Worm (Caenorhabditis elegans) whole organism, young adult: ENCODE measurements around the gene srt-34.

Source experiments
- B0035.1 ChIP-seq: sonication (generic microtip); optimal IDR thresholded peaks from 2 replicates; lab custom pipeline; 2016; ENCODE audit warnings: missing genetic modification characterization, mild to moderate bottlenecking, missing compliant biosample characterization, missing genotype, missing genetic modification reagents
- B0336.3 ChIP-seq: fragments of 200-800 bp; sonication (Bioruptor generic); IDR thresholded peaks from 2 replicates; pipeline ENCODE4 v1.3.6; 2022; ENCODE audit warnings: missing genetic modification characterization, missing compliant biosample characterization
- F39B2.1 ChIP-seq: fragments of 200-800 bp; sonication (Bioruptor generic); IDR thresholded peaks from 2 replicates; pipeline ENCODE4 v1.3.6; 2022; ENCODE audit warnings: missing genetic modification reagents, missing genetic modification characterization, missing compliant biosample characterization
- F49E8.2 ChIP-seq: sonication (generic microtip); optimal IDR thresholded peaks from 3 replicates; lab custom pipeline; 2017; ENCODE audit warnings: missing genetic modification characterization, mild to moderate bottlenecking, missing compliant biosample characterization, antibody characterized with exemption, moderate library complexity; ENCODE audit not compliant: insufficient read depth
- F57C9.4 ChIP-seq: sonication (generic microtip); optimal IDR thresholded peaks from 2 replicates; lab custom pipeline; 2017; ENCODE audit warnings: mild to moderate bottlenecking, missing genetic modification characterization, missing compliant biosample characterization
- K11D2.4 ChIP-seq: fragments of 200-800 bp; sonication (Bioruptor generic); IDR thresholded peaks from 2 replicates; pipeline ENCODE4 v1.3.6; 2022; ENCODE audit warnings: missing genetic modification reagents, missing genetic modification characterization, missing compliant biosample characterization
- T07F8.4 ChIP-seq: sonication (generic microtip); optimal IDR thresholded peaks from 2 replicates; lab custom pipeline; 2016; ENCODE audit warnings: mild to moderate bottlenecking, missing genetic modification characterization, moderate library complexity, missing compliant biosample characterization
- Y53G8AR.9 ChIP-seq: fragments of 200-800 bp; sonication (Bioruptor generic); conservative IDR thresholded peaks from 2 replicates; pipeline ENCODE4 v1.3.6; 2022; ENCODE audit warnings: missing genetic modification reagents, missing genetic modification characterization, missing compliant biosample characterization
- Y67H2A.10 ChIP-seq: fragments of 200-800 bp; sonication (Bioruptor generic); conservative IDR thresholded peaks from 2 replicates; pipeline ENCODE4 v1.3.6; 2022; ENCODE audit warnings: missing genetic modification reagents, missing genetic modification characterization, missing compliant biosample characterization
- akir-1 ChIP-seq: fragments of 200-800 bp; sonication (Bioruptor generic); optimal IDR thresholded peaks from 2 replicates; lab custom pipeline; 2018; ENCODE audit warnings: mild to moderate bottlenecking, missing genetic modification characterization, moderate library complexity, missing compliant biosample characterization
- ccch-3 ChIP-seq: fragments of 200-800 bp; sonication (Bioruptor generic); optimal IDR thresholded peaks from 2 replicates; lab custom pipeline; 2018; ENCODE audit warnings: mild to moderate bottlenecking, missing genetic modification characterization, missing compliant biosample characterization
- cebp-1 ChIP-seq, 2 experiments: fragments of 200-800 bp in 1 of 2; sonication (Bioruptor generic) in 1 of 2; sonication (generic microtip) in 1 of 2; IDR thresholded peaks in 1 of 2; optimal IDR thresholded peaks in 1 of 2; 2 replicates each; pipeline versions ENCODE4 v1.3.6 to Lab custom; 2017 to 2022; ENCODE audit warnings: missing compliant biosample characterization in 2 of 2, missing genetic modification characterization in 2 of 2, mild to moderate bottlenecking in 1 of 2, missing genetic modification reagents in 1 of 2, moderate library complexity in 1 of 2
- ceh-27 ChIP-seq: fragments of 200-800 bp; sonication (Bioruptor generic); optimal IDR thresholded peaks from 2 replicates; lab custom pipeline; 2018; ENCODE audit warnings: mild to moderate bottlenecking, missing genetic modification characterization, moderate library complexity, missing compliant biosample characterization
- ceh-79 ChIP-seq: sonication (generic microtip); optimal IDR thresholded peaks from 2 replicates; lab custom pipeline; 2017; ENCODE audit warnings: mild to moderate bottlenecking, missing genetic modification characterization, missing compliant biosample characterization
- chd-7 ChIP-seq: sonication (generic microtip); optimal IDR thresholded peaks from 2 replicates; lab custom pipeline; 2016; ENCODE audit warnings: mild to moderate bottlenecking, missing genetic modification characterization, moderate library complexity, missing compliant biosample characterization
- egl-18 ChIP-seq: fragments of 200-800 bp; sonication (Bioruptor generic); IDR thresholded peaks from 2 replicates; pipeline ENCODE4 v1.3.6; 2022; ENCODE audit warnings: missing genetic modification reagents, missing genetic modification characterization, missing compliant biosample characterization
- ekl-4 ChIP-seq: fragments of 200-800 bp; sonication (Bioruptor generic); IDR thresholded peaks from 2 replicates; pipeline ENCODE4 v1.3.6; 2022; ENCODE audit warnings: missing genetic modification reagents, missing genetic modification characterization, missing compliant biosample characterization
- fkh-3 ChIP-seq: sonication (generic microtip); optimal IDR thresholded peaks from 2 replicates; lab custom pipeline; 2016; ENCODE audit warnings: mild to moderate bottlenecking, missing genetic modification characterization, missing compliant biosample characterization
- hlh-12 ChIP-seq: sonication (generic microtip); optimal IDR thresholded peaks from 2 replicates; lab custom pipeline; 2016; ENCODE audit warnings: missing genetic modification characterization, missing compliant biosample characterization
- hmg-20 ChIP-seq: fragments of 200-800 bp; sonication (Bioruptor generic); IDR thresholded peaks from 2 replicates; pipeline ENCODE4 v1.3.6; 2022; ENCODE audit warnings: missing genetic modification reagents, missing genetic modification characterization, missing compliant biosample characterization
- hrde-1 ChIP-seq: sonication (generic microtip); optimal IDR thresholded peaks from 2 replicates; lab custom pipeline; 2016; ENCODE audit warnings: missing genetic modification characterization, mild to moderate bottlenecking, missing compliant biosample characterization, moderate library complexity, missing genotype, missing genetic modification reagents, borderline replicate concordance
- hsf-1 ChIP-seq: fragments of 200-800 bp; sonication (Bioruptor generic); IDR thresholded peaks from 2 replicates; pipeline ENCODE4 v1.3.6; 2022; ENCODE audit warnings: missing genetic modification reagents, missing genetic modification characterization, missing compliant biosample characterization
- lin-26 ChIP-seq: fragments of 200-800 bp; sonication (Bioruptor generic); IDR thresholded peaks from 2 replicates; pipeline ENCODE4 v1.3.6; 2022; ENCODE audit warnings: missing genetic modification reagents, missing genetic modification characterization, missing compliant biosample characterization
- lir-1 ChIP-seq: fragments of 200-800 bp; sonication (Bioruptor generic); conservative IDR thresholded peaks from 2 replicates; pipeline ENCODE4 v1.3.6; 2022; ENCODE audit warnings: missing genetic modification reagents, missing genetic modification characterization, missing compliant biosample characterization
- nhr-179 ChIP-seq: sonication (generic microtip); optimal IDR thresholded peaks from 2 replicates; lab custom pipeline; 2016; ENCODE audit warnings: mild to moderate bottlenecking, missing genetic modification characterization, missing compliant biosample characterization
- nhr-90 ChIP-seq: sonication (generic microtip); optimal IDR thresholded peaks from 2 replicates; lab custom pipeline; 2016; ENCODE audit warnings: missing genotype, mild to moderate bottlenecking, missing genetic modification characterization, missing compliant biosample characterization
- rec-8 ChIP-seq, 2 experiments: sonication (generic microtip); optimal IDR thresholded peaks; 2 replicates each; lab custom pipeline; 2016; ENCODE audit warnings: mild to moderate bottlenecking in 2 of 2, missing genetic modification characterization in 2 of 2, missing genetic modification reagents in 2 of 2, missing genotype in 2 of 2, missing biosample characterization in 1 of 2, missing compliant biosample characterization in 1 of 2, moderate library complexity in 1 of 2
- rpc-1 ChIP-seq, 2 experiments: fragments of 150-350 bp in 1 of 2; sonication (generic microtip) in 1 of 2; optimal IDR thresholded peaks; 2 replicates each; lab custom pipeline; 2014 to 2018; ENCODE audit warnings: missing biosample characterization in 1 of 2, missing genetic modification characterization in 1 of 2, missing genetic modification reagents in 1 of 2, missing genotype in 1 of 2
- sea-2 ChIP-seq: fragments of 200-800 bp; sonication (Bioruptor generic); IDR thresholded peaks from 2 replicates; pipeline ENCODE4 v1.3.6; 2022; ENCODE audit warnings: missing genetic modification characterization, missing compliant biosample characterization
- snpc-4 ChIP-seq, 5 experiments: fragments of 150-350 bp in 1 of 5; sonication (generic microtip) in 4 of 5; optimal IDR thresholded peaks; 2 replicates each; lab custom pipeline; 2014 to 2018; ENCODE audit warnings: missing genetic modification characterization in 5 of 5, missing biosample characterization in 3 of 5, antibody characterized with exemption in 2 of 5, mild to moderate bottlenecking in 2 of 5, missing compliant biosample characterization in 2 of 5, missing genotype in 2 of 5, moderate library complexity in 2 of 5, missing genetic modification reagents in 1 of 5
- unc-130 ChIP-seq: sonication (generic microtip); optimal IDR thresholded peaks from 2 replicates; lab custom pipeline; 2016; ENCODE audit warnings: missing genetic modification reagents, missing genetic modification characterization, missing compliant biosample characterization
- unc-62 ChIP-seq: fragments of 150-350 bp; optimal IDR thresholded peaks from 2 replicates; lab custom pipeline; 2014; ENCODE audit warnings: missing biosample characterization, missing genetic modification reagents, missing genetic modification characterization
- zfh-2 ChIP-seq: fragments of 200-800 bp; sonication (Bioruptor generic); conservative IDR thresholded peaks from 2 replicates; pipeline ENCODE4 v1.3.6; 2022; ENCODE audit warnings: missing genetic modification reagents, missing genetic modification characterization, missing compliant biosample characterization
- ztf-18 ChIP-seq: sonication (generic microtip); optimal IDR thresholded peaks from 2 replicates; lab custom pipeline; 2016; ENCODE audit warnings: missing genotype, mild to moderate bottlenecking, missing genetic modification characterization, missing compliant biosample characterization

Gene srt-34

ce11 chrV:2799172-2799869, 18.7 kb downstream of the srt-34 start:
- no peak for TF ChIP-seq F39B2.1 (GFP tag; lab: Robert Waterston, UW)
- TF ChIP-seq hlh-12 (tag; lab: Kevin White, UChicago): no peak
- no peak for TF ChIP-seq ccch-3 (GFP tag; lab: Kevin White, UChicago)
- TF ChIP-seq hsf-1 (GFP tag; lab: Robert Waterston, UW): peak; percentile 93
- no peak for TF ChIP-seq rec-8 (tag; optimal IDR thresholded peaks at IDR 0.05; lab: Kevin White, UChicago)
- TF ChIP-seq ekl-4 (GFP tag; lab: Robert Waterston, UW): no peak
- no peak for TF ChIP-seq hrde-1 (tag; lab: Kevin White, UChicago)
- TF ChIP-seq F49E8.2 (tag; lab: Kevin White, UChicago): no peak
- TF ChIP-seq lin-26 (GFP tag; lab: Robert Waterston, UW): 0 out of 2 replicates have a peak, but pooled peaks have one; percentile 24
- no peak for TF ChIP-seq B0035.1
- no peak for TF ChIP-seq lir-1
- TF ChIP-seq fkh-3 (tag; lab: Kevin White, UChicago): no peak
- TF ChIP-seq ceh-27: no peak
- no peak for TF ChIP-seq snpc-4 (GFP tag; optimal IDR thresholded peaks at IDR 0.05; lab: Kevin White, UChicago)
- TF ChIP-seq snpc-4 (tag; optimal IDR thresholded peaks at IDR 0.05; lab: Kevin White, UChicago): no peak
- TF ChIP-seq unc-130 (GFP tag; lab: Kevin White, UChicago): no peak
- no peak for TF ChIP-seq hmg-20 (GFP tag; lab: Robert Waterston, UW)
- no peak for TF ChIP-seq ceh-79
- no peak for TF ChIP-seq nhr-179 (tag; lab: Kevin White, UChicago)
- TF ChIP-seq cebp-1 (GFP tag; IDR thresholded peaks at IDR 0.05; lab: Robert Waterston, UW): no peak
- TF ChIP-seq cebp-1 (tag; optimal IDR thresholded peaks at IDR 0.05; lab: Kevin White, UChicago): no peak
- peak; percentile 31 for TF ChIP-seq rpc-1 (optimal IDR thresholded peaks at IDR 0.05; lab: Kevin White, UChicago)
- no peak for TF ChIP-seq rpc-1 (tag; optimal IDR thresholded peaks at IDR 0.05; lab: Kevin White, UChicago)
- TF ChIP-seq nhr-90 (tag; lab: Kevin White, UChicago): no peak
- no peak for TF ChIP-seq B0336.3
- peak; percentile 60; the same call in 1 of the 2 replicates for TF ChIP-seq zfh-2
- TF ChIP-seq Y67H2A.10 (GFP tag; lab: Robert Waterston, UW): no peak
- no peak for TF ChIP-seq F57C9.4 (tag; lab: Kevin White, UChicago)
- TF ChIP-seq sea-2 (GFP tag; lab: Robert Waterston, UW): no peak
- TF ChIP-seq ztf-18 (tag; lab: Kevin White, UChicago): no peak
- TF ChIP-seq unc-62 (GFP tag; lab: Kevin White, UChicago): no peak
- no peak for TF ChIP-seq K11D2.4 (GFP tag; lab: Robert Waterston, UW)

- no peak for TF ChIP-seq F57C9.4 (tag; lab: Kevin White, UChicago)
- TF ChIP-seq Y53G8AR.9 (GFP tag; lab: Robert Waterston, UW): no peak
- no peak for TF ChIP-seq akir-1
- TF ChIP-seq chd-7: no peak
- TF ChIP-seq egl-18 (GFP tag; lab: Robert Waterston, UW): no peak
- TF ChIP-seq T07F8.4 (tag; lab: Kevin White, UChicago): no peak
Measured at ce11 chrV:2795998-2796397, 22.0 kb downstream of the srt-34 start, which contains the start of gene F54E2.2. Gene F54E2.2, plus strand, starts transcription at chrV:2796298.
